Fruit fly (Drosophila melanogaster) whole organism, embryonic: Measurements from ENCODE around the gene CG7914.

Source experiments
- Antp ChIP-seq: fragments of 200-800 bp; sonication (Bioruptor generic); optimal IDR thresholded peaks from 3 replicates; lab custom pipeline; 2016; ENCODE audit warnings: missing biosample characterization, missing genetic modification characterization
- Blimp-1 ChIP-seq: fragments of 200-800 bp; sonication (Bioruptor generic); optimal IDR thresholded peaks from 3 replicates; lab custom pipeline; 2018; ENCODE audit warnings: missing biosample characterization, missing genetic modification characterization, mild to moderate bottlenecking, moderate library complexity, missing genetic modification reagents
- C15 ChIP-seq: fragments of 200-800 bp; sonication (Bioruptor generic); IDR thresholded peaks from 3 replicates; pipeline ENCODE4 v1.3.6; 2022; ENCODE audit warnings: missing biosample characterization, missing genetic modification characterization
- CG12299 ChIP-seq: fragments of 200-800 bp; sonication (Bioruptor generic); optimal IDR thresholded peaks from 2 replicates; lab custom pipeline; 2018; ENCODE audit warnings: missing biosample characterization, mild to moderate bottlenecking, missing genetic modification characterization
- CG12391 ChIP-seq: fragments of 200-800 bp; sonication (Bioruptor generic); optimal IDR thresholded peaks from 3 replicates; lab custom pipeline; 2018; ENCODE audit warnings: missing biosample characterization, mild to moderate bottlenecking, missing genetic modification characterization, moderate library complexity
- CG14441 ChIP-seq: fragments of 200-800 bp; sonication (Bioruptor generic); IDR thresholded peaks from 2 replicates; pipeline ENCODE4 v1.3.6; 2022; ENCODE audit warnings: missing biosample characterization, missing genetic modification characterization
- CG1603 ChIP-seq: fragments of 200-800 bp; sonication (Bioruptor generic); optimal IDR thresholded peaks from 2 replicates; lab custom pipeline; 2019; ENCODE audit warnings: missing biosample characterization, mild to moderate bottlenecking, missing genetic modification characterization, moderate library complexity
- CG1832 ChIP-seq: fragments of 200-800 bp; sonication (Bioruptor generic); optimal IDR thresholded peaks from 2 replicates; lab custom pipeline; 2017; ENCODE audit warnings: missing biosample characterization, mild to moderate bottlenecking, missing genetic modification characterization, inconsistent platforms
- CG2889 ChIP-seq: fragments of 200-800 bp; sonication (Bioruptor generic); IDR thresholded peaks from 3 replicates; pipeline ENCODE4 v1.3.6; 2022; ENCODE audit warnings: missing biosample characterization, missing genetic modification characterization
- CG31388 ChIP-seq: fragments of 200-800 bp; sonication (Bioruptor generic); optimal IDR thresholded peaks from 2 replicates; lab custom pipeline; 2016; ENCODE audit warnings: missing biosample characterization, missing genetic modification characterization
- CG3163 ChIP-seq: fragments of 200-800 bp; sonication (Bioruptor generic); optimal IDR thresholded peaks from 3 replicates; lab custom pipeline; 2016; ENCODE audit warnings: missing biosample characterization, missing genetic modification characterization
- CG42726 ChIP-seq: fragments of 200-800 bp; sonication (Bioruptor generic); IDR thresholded peaks from 2 replicates; pipeline ENCODE4 v1.3.6; 2022; ENCODE audit warnings: missing biosample characterization, missing genetic modification characterization; ENCODE audit not compliant: partially characterized antibody
- CG4360 ChIP-seq: fragments of 200-800 bp; sonication (Bioruptor generic); IDR thresholded peaks from 2 replicates; pipeline ENCODE4 v1.3.6; 2022; ENCODE audit warnings: missing biosample characterization, missing genetic modification characterization
- CG43689 ChIP-seq: fragments of 200-800 bp; sonication (Bioruptor generic); IDR thresholded peaks from 2 replicates; pipeline ENCODE4 v1.3.6; 2022; ENCODE audit warnings: missing biosample characterization, missing genetic modification characterization
- CrebB ChIP-seq: fragments of 200-800 bp; sonication (Bioruptor generic); optimal IDR thresholded peaks from 3 replicates; lab custom pipeline; 2018; ENCODE audit warnings: missing biosample characterization, mild to moderate bottlenecking, missing genetic modification characterization
- D19B ChIP-seq: fragments of 200-800 bp; sonication (Bioruptor generic); optimal IDR thresholded peaks from 2 replicates; lab custom pipeline; 2017; ENCODE audit warnings: missing biosample characterization, mild to moderate bottlenecking, missing genetic modification characterization
- Dll ChIP-seq: fragments of 200-800 bp; sonication (Bioruptor generic); IDR thresholded peaks from 4 replicates; pipeline ENCODE4 v1.3.6; 2022; ENCODE audit warnings: missing biosample characterization, missing genetic modification characterization; ENCODE audit not compliant: partially characterized antibody
- Gsc ChIP-seq: fragments of 200-800 bp; sonication (Bioruptor generic); IDR thresholded peaks from 2 replicates; pipeline ENCODE4 v1.3.6; 2022; ENCODE audit warnings: missing biosample characterization, missing genetic modification characterization
- HmgZ ChIP-seq: fragments of 200-800 bp; sonication (Bioruptor generic); optimal IDR thresholded peaks from 2 replicates; lab custom pipeline; 2018; ENCODE audit warnings: missing biosample characterization, mild to moderate bottlenecking, missing genetic modification characterization
- Hmx ChIP-seq: fragments of 200-800 bp; sonication (Bioruptor generic); optimal IDR thresholded peaks from 2 replicates; lab custom pipeline; 2016; ENCODE audit warnings: missing biosample characterization, missing genetic modification characterization
- Hr39 ChIP-seq: fragments of >200 bp; optimal IDR thresholded peaks from 2 replicates; lab custom pipeline; 2017
- Hr51 ChIP-seq, 2 experiments: fragments of 200-800 bp; sonication (Bioruptor generic); optimal IDR thresholded peaks; 2 replicates in 1 of 2; 3 replicates in 1 of 2; lab custom pipeline; 2016 to 2018; ENCODE audit warnings: missing biosample characterization in 2 of 2, missing genetic modification characterization in 2 of 2, mild to moderate bottlenecking in 1 of 2, moderate library complexity in 1 of 2
- Hr78 ChIP-seq, 2 experiments: fragments of 200-800 bp in 1 of 2; fragments of >200 bp in 1 of 2; sonication (Bioruptor generic) in 1 of 2; optimal IDR thresholded peaks; 2 replicates each; lab custom pipeline; 2017 to 2019; ENCODE audit warnings: missing biosample characterization in 2 of 2, missing genetic modification characterization in 2 of 2, mild to moderate bottlenecking in 1 of 2, moderate library complexity in 1 of 2
- Mad ChIP-seq: fragments of 200-800 bp; sonication (Bioruptor generic); optimal IDR thresholded peaks from 2 replicates; lab custom pipeline; 2016; ENCODE audit warnings: missing biosample characterization, missing genetic modification characterization
- Myb ChIP-seq: fragments of 200-800 bp; sonication (Bioruptor generic); optimal IDR thresholded peaks from 2 replicates; lab custom pipeline; 2016; ENCODE audit warnings: missing biosample characterization, missing genetic modification characterization
- Neu2 ChIP-seq: fragments of 200-800 bp; sonication (Bioruptor generic); optimal IDR thresholded peaks from 3 replicates; lab custom pipeline; 2016; ENCODE audit warnings: missing biosample characterization, missing genetic modification characterization, borderline replicate concordance
- Stat92E ChIP-seq, 3 experiments: fragments of >200 bp in 2 of 3; fragments of 200-800 bp in 1 of 3; sonication (Bioruptor generic) in 1 of 3; optimal IDR thresholded peaks; 2 replicates each; lab custom pipeline; 2017 to 2019; ENCODE audit warnings: missing biosample characterization in 3 of 3, missing genetic modification characterization in 3 of 3, mild to moderate bottlenecking in 1 of 3, moderate library complexity in 1 of 3
- Trl ChIP-seq, 3 experiments: fragments of >200 bp in 2 of 3; fragments of 200-800 bp in 1 of 3; sonication (Bioruptor generic) in 1 of 3; optimal IDR thresholded peaks; 2 replicates in 1 of 3; 3 replicates in 2 of 3; lab custom pipeline; 2016 to 2017; ENCODE audit warnings: missing biosample characterization in 1 of 3, missing genetic modification characterization in 1 of 3
- abd-A ChIP-seq: fragments of 200-800 bp; sonication (Bioruptor generic); optimal IDR thresholded peaks from 3 replicates; lab custom pipeline; 2019; ENCODE audit warnings: missing biosample characterization, mild to moderate bottlenecking, missing genetic modification characterization, moderate library complexity
- btn ChIP-seq: fragments of 200-800 bp; sonication (Bioruptor generic); optimal IDR thresholded peaks from 2 replicates; lab custom pipeline; 2016; ENCODE audit warnings: missing biosample characterization, missing genetic modification characterization
- ci ChIP-seq: fragments of 200-800 bp; sonication (Bioruptor generic); IDR thresholded peaks from 3 replicates; pipeline ENCODE4 v1.3.6; 2022; ENCODE audit warnings: missing biosample characterization, missing genetic modification characterization
- dati ChIP-seq: fragments of 200-800 bp; sonication (Bioruptor generic); IDR thresholded peaks from 2 replicates; pipeline ENCODE4 v1.3.6; 2022; ENCODE audit warnings: missing biosample characterization, missing genetic modification characterization
- en ChIP-seq: fragments of 200-800 bp; sonication (Bioruptor generic); optimal IDR thresholded peaks from 2 replicates; lab custom pipeline; 2016; ENCODE audit warnings: missing biosample characterization, missing genetic modification characterization
- eyg ChIP-seq: fragments of 200-800 bp; sonication (Bioruptor generic); optimal IDR thresholded peaks from 3 replicates; lab custom pipeline; 2016; ENCODE audit warnings: missing biosample characterization, missing genetic modification characterization
- hbn ChIP-seq: fragments of 200-800 bp; sonication (Bioruptor generic); IDR thresholded peaks from 2 replicates; pipeline ENCODE4 v1.3.6; 2022; ENCODE audit warnings: missing biosample characterization, missing genetic modification characterization; ENCODE audit not compliant: partially characterized antibody
- pan ChIP-seq, 4 experiments: fragments of >200 bp in 3 of 4; fragments of 200-800 bp in 1 of 4; sonication (Bioruptor generic) in 1 of 4; optimal IDR thresholded peaks in 3 of 4; IDR thresholded peaks in 1 of 4; 2 replicates each; pipeline versions ENCODE4 v1.3.6 to Lab custom; 2017 to 2022; ENCODE audit warnings: missing biosample characterization in 2 of 4, missing genetic modification characterization in 2 of 4, mixed read lengths in 1 of 4
- pnt ChIP-seq: fragments of 200-800 bp; sonication (Bioruptor generic); optimal IDR thresholded peaks from 3 replicates; lab custom pipeline; 2016; ENCODE audit warnings: missing biosample characterization, missing genetic modification characterization
- pros ChIP-seq: fragments of 200-800 bp; sonication (Bioruptor generic); optimal IDR thresholded peaks from 3 replicates; lab custom pipeline; 2019; ENCODE audit warnings: missing biosample characterization, mild to moderate bottlenecking, missing genetic modification characterization, moderate library complexity
- rib ChIP-seq: fragments of 200-800 bp; sonication (Bioruptor generic); IDR thresholded peaks from 2 replicates; pipeline ENCODE4 v1.3.6; 2022; ENCODE audit warnings: missing biosample characterization, missing genetic modification characterization
- sr ChIP-seq: fragments of 200-800 bp; sonication (Bioruptor generic); IDR thresholded peaks from 3 replicates; pipeline ENCODE4 v1.3.6; 2022; ENCODE audit warnings: missing biosample characterization, missing genetic modification characterization
- toy ChIP-seq: fragments of 200-800 bp; sonication (Bioruptor generic); IDR thresholded peaks from 2 replicates; pipeline ENCODE4 v1.3.6; 2022; ENCODE audit warnings: missing biosample characterization, missing genetic modification characterization
- vvl ChIP-seq: fragments of 200-800 bp; sonication (Bioruptor generic); IDR thresholded peaks from 2 replicates; pipeline ENCODE4 v1.3.6; 2022; ENCODE audit warnings: missing biosample characterization, missing genetic modification characterization
- wdn ChIP-seq: fragments of 200-800 bp; sonication (Bioruptor generic); IDR thresholded peaks from 2 replicates; pipeline ENCODE4 v1.3.6; 2022; ENCODE audit warnings: missing biosample characterization, missing genetic modification characterization

CG7914 gene

DNA sequence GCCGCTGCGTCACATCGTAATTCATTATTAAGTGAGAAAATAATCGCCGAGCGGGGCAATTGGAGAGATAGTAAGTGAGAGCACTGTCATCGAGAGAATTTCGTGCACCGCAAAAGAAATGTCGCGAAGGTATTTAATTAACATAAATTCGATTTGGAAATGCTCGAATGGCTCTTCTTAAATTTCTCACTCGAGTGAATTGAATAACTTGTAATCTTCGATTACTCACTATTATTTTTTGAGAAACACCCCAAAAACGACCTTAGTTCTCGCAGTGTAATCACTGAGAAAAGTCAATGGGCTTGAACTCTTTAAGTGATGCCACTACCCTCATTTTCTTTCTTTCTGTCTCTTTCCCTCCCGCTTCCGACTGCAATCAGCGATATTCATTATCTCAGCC, 38.2 kb downstream of the CG7914 start (continued):
- peak; percentile 35; the same call in 1 of the 2 replicates for TF ChIP-seq CG14441
- no peak for TF ChIP-seq D19B
- peak; percentile 95 for TF ChIP-seq vvl (GFP tag; lab: Robert Waterston, UW)
- TF ChIP-seq pan (optimal IDR thresholded peaks at IDR 0.05; lab: Kevin White, UChicago) = no peak
- peak in 1 of 2 experiments; percentile 75 for TF ChIP-seq pan (GFP tag; optimal IDR thresholded peaks at IDR 0.05 in 1 of 2, IDR thresholded peaks at IDR 0.05 in 1 of 2)
- TF ChIP-seq Trl (optimal IDR thresholded peaks at IDR 0.05; lab: Kevin White, UChicago) = peak in 1 of 2 experiments; percentile 23
- peak; percentile 79 for TF ChIP-seq Trl (GFP tag; optimal IDR thresholded peaks at IDR 0.05; lab: Kevin White, UChicago)
- TF ChIP-seq C15 (GFP tag; lab: Robert Waterston, UW) = peak; percentile 40; the same call in 1 of the 3 replicates
- TF ChIP-seq CG12391 = peak; percentile 92
- peak; percentile 52 for TF ChIP-seq CG31388 (GFP tag; lab: Kevin White, UChicago)
- 0 out of 2 replicates have a peak, but pooled peaks have one; percentile 16 for TF ChIP-seq wdn (GFP tag; lab: Robert Waterston, UW)
- peak; percentile 70 for TF ChIP-seq CrebB
- no peak for TF ChIP-seq sr (GFP tag; lab: Robert Waterston, UW)
- peak; percentile 96 for TF ChIP-seq ci
- peak; percentile 75 for TF ChIP-seq Mad (GFP tag; lab: Kevin White, UChicago)

DNA sequence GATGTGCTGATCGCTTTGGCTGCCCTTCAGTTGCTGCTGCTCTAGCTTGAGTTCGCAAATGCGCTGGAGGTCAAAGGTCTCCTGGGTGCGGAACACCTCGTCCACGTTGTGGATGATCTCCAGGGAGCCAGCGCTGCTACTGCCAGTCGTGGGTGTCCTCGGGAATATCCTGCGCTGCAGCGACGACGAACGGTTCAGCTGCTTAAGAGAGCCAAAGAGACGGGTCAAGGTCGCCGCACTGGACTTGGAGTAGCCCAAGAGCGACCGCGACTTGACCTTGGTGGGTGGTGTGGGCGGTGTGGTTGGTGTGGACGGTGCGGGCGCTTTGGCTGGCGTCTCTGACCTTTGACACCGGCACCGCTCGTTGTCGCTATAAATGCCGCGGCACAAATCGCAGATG, 39.0 kb downstream of the CG7914 start:
- TF ChIP-seq Hr51 (GFP tag; optimal IDR thresholded peaks at IDR 0.05; lab: Kevin White, UChicago) (no peak), Hr78 (GFP tag; optimal IDR thresholded peaks at IDR 0.05; lab: Kevin White, UChicago) (peak in 1 of 2 experiments; percentile 95)

DNA sequence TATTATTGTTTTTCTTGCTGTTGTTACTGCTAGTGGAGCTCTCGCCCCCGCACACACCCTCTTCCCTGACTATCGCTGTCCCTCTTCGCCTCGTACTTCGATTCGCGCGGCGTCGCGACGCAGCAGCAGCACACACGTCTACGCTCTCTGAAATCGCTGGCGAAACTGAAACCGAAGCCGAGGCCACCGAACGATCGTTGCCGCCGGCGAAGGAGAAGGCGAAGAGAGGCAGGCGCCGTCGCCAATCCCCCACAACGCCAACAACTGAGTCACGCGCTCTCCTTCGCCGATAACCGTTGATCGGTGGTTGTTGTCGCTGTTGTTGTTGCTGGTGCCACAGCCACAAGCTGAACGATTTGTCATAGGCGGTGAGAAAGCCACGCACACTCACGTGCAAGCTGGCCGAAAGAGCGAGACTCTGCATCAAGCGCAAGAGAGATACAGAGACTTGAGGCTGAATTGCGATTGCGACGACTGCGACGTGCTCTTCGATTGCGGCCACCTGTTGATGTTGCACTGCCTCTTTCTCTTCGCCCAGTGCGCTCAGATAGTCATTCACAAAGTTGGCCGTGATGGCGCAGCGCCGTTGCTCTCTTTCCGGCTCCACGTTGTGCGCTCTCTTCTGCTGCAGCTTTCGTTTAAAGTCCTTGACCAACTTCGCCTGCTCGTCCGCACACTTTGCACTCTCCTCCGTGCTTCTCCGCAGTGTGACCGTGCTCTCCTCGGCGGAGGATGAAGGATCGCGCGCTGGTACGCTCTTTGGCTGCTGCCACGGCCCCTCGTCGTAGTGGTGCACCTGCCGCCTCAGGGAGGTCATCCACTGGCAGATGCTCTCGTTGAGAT, 39.7 kb downstream of the CG7914 start:
- TF ChIP-seq Hmx (GFP tag; lab: Kevin White, UChicago) (no peak), CG1832 (GFP tag; lab: Kevin White, UChicago) (peak; percentile 38), abd-A (tag; lab: Kevin White, UChicago) (peak; percentile 24), CG12299 (tag; lab: Kevin White, UChicago) (peak; percentile 7), CrebB (peak; percentile 18), Myb (GFP tag; lab: Kevin White, UChicago) (no peak), Antp (GFP tag; lab: Kevin White, UChicago) (peak; percentile 1), CG2889 (no peak), dati (GFP tag; lab: Robert Waterston, UW) (0 out of 2 replicates have a peak, but pooled peaks have one; percentile 4), pnt (GFP tag; lab: Kevin White, UChicago) (no peak), Gsc (GFP tag; lab: Robert Waterston, UW) (no peak), CG1603 (tag; lab: Kevin White, UChicago) (peak; percentile 2), en (GFP tag; lab: Kevin White, UChicago) (no peak), CG43689 (no peak), hbn (GFP tag; lab: Robert Waterston, UW) (peak; percentile 28; the same call in 1 of the 2 replicates), Trl (optimal IDR thresholded peaks at IDR 0.05; lab: Kevin White, UChicago) (peak; percentile 83 to 92), Trl (GFP tag; optimal IDR thresholded peaks at IDR 0.05; lab: Kevin White, UChicago) (no peak), HmgZ (tag; lab: Kevin White, UChicago) (peak; percentile 61), ci (peak; percentile 78), Stat92E (GFP tag; optimal IDR thresholded peaks at IDR 0.05; lab: Kevin White, UChicago) (peak in 1 of 3 experiments; percentile 22), CG42726 (GFP tag; lab: Robert Waterston, UW) (peak; percentile 63; the same call in 1 of the 2 replicates), toy (no peak), Blimp-1 (GFP tag; lab: Kevin White, UChicago) (peak; percentile 23), btn (peak; percentile 6), eyg (GFP tag; lab: Kevin White, UChicago) (no peak), sr (GFP tag; lab: Robert Waterston, UW) (0 out of 3 replicates have a peak, but pooled peaks have one; percentile 50), Dll (GFP tag; lab: Robert Waterston, UW) (peak; percentile 51; the same call in 1 of the 4 replicates), CG4360 (peak; percentile 96), Hr39 (lab: Kevin White, UChicago) (no peak), rib (GFP tag; lab: Robert Waterston, UW) (peak; percentile 83; the same call in 1 of the 2 replicates), pros (GFP tag; lab: Kevin White, UChicago) (peak; percentile 93), CG3163 (GFP tag; lab: Kevin White, UChicago) (peak; percentile 98), Neu2 (GFP tag; lab: Kevin White, UChicago) (no peak)
